In genomic region chr3L:3083329-3084083, dm6 we compare ENCODE assay signal across 5 fruit fly cellular contexts.
TF ChIP-seq lines count a peak whose summit lies in the region.

No protein-coding gene starts in this region.

- no peak for TF ChIP-seq CTCF in whole organism, embryonic (GFP tag; optimal IDR thresholded peaks at IDR 0.05; lab: Kevin White, UChicago)

TF ChIP-seq in whole organism, adult, 20 proteins besides CTCF, POLR2A, EP300 and RAD21:
- TF ChIP-seq CG5204 (GFP tag; optimal IDR thresholded peaks at IDR 0.05; lab: Kevin White, UChicago) (no peak), ovo (GFP tag; optimal IDR thresholded peaks at IDR 0.05; lab: Kevin White, UChicago) (no peak), cic (GFP tag; optimal IDR thresholded peaks at IDR 0.05; lab: Kevin White, UChicago) (peak; percentile 82), CG14711 (tag; optimal IDR thresholded peaks at IDR 0.05; lab: Kevin White, UChicago) (no peak), kay (GFP tag; lab: Kevin White, UChicago; ENCODE audit: borderline replicate concordance) (peak; percentile 71), Clk (GFP tag; optimal IDR thresholded peaks at IDR 0.05; lab: Kevin White, UChicago) (no peak), CG12768 (GFP tag; optimal IDR thresholded peaks at IDR 0.05; lab: Kevin White, UChicago) (peak; percentile 12), CG7101 (tag; optimal IDR thresholded peaks at IDR 0.05; lab: Kevin White, UChicago) (peak; percentile 7), Mnt (GFP tag; optimal IDR thresholded peaks at IDR 0.05; lab: Kevin White, UChicago) (no peak), CG7045 (GFP tag; optimal IDR thresholded peaks at IDR 0.05; lab: Kevin White, UChicago) (no peak), cnc (optimal IDR thresholded peaks at IDR 0.05; lab: Kevin White, UChicago) (no peak)

TF ChIP-seq in whole organism, embryonic, 481 proteins besides CTCF, POLR2A, EP300 and RAD21 (continues in another document):
- TF ChIP-seq CG8089 (GFP tag; optimal IDR thresholded peaks at IDR 0.05; lab: Kevin White, UChicago), result peak; percentile 74
- TF ChIP-seq Mes4 (GFP tag; optimal IDR thresholded peaks at IDR 0.05; lab: Kevin White, UChicago), result peak; percentile 50
- TF ChIP-seq jumu (GFP tag; optimal IDR thresholded peaks at IDR 0.05; lab: Kevin White, UChicago), result no peak
- TF ChIP-seq sens (GFP tag; lab: Kevin White, UChicago), result peak; percentile 82
- TF ChIP-seq CG7928 (GFP tag; optimal IDR thresholded peaks at IDR 0.05; lab: Kevin White, UChicago), result no peak
- peak; percentile 70 for TF ChIP-seq CG15696 (tag; optimal IDR thresholded peaks at IDR 0.05; lab: Kevin White, UChicago)
- TF ChIP-seq pfk (GFP tag; optimal IDR thresholded peaks at IDR 0.05; lab: Kevin White, UChicago), result peak; percentile 16
- TF ChIP-seq CG2875 (GFP tag; optimal IDR thresholded peaks at IDR 0.05; lab: Kevin White, UChicago), result peak; percentile 81
- peak; percentile 3 for TF ChIP-seq CG8944 (GFP tag; optimal IDR thresholded peaks at IDR 0.05; lab: Kevin White, UChicago)
- TF ChIP-seq Adf1 (GFP tag; IDR thresholded peaks at IDR 0.05; lab: Robert Waterston, UW), result peak; percentile 56; the same call in 1 of the 2 replicates
- no peak for TF ChIP-seq ase (GFP tag; IDR thresholded peaks at IDR 0.05; lab: Robert Waterston, UW)
- TF ChIP-seq mirr (GFP tag; optimal IDR thresholded peaks at IDR 0.05; lab: Kevin White, UChicago), result peak; percentile 87
- no peak for TF ChIP-seq fu2 (GFP tag; optimal IDR thresholded peaks at IDR 0.05; lab: Kevin White, UChicago)
- TF ChIP-seq lov (optimal IDR thresholded peaks at IDR 0.05; lab: Kevin White, UChicago), result no peak
- TF ChIP-seq lov (GFP tag; IDR thresholded peaks at IDR 0.05; lab: Robert Waterston, UW), result no peak
- peak; percentile 33 for TF ChIP-seq CG12236 (GFP tag; optimal IDR thresholded peaks at IDR 0.05; lab: Kevin White, UChicago)
- no peak for TF ChIP-seq cas (GFP tag; IDR thresholded peaks at IDR 0.05; lab: Robert Waterston, UW)
- peak; percentile 54 for TF ChIP-seq org-1 (GFP tag; optimal IDR thresholded peaks at IDR 0.05; lab: Kevin White, UChicago)
- no peak for TF ChIP-seq Doc3 (GFP tag; IDR thresholded peaks at IDR 0.05; lab: Robert Waterston, UW; ENCODE audit: partially characterized antibody)
- no peak for TF ChIP-seq Dip3 (GFP tag; optimal IDR thresholded peaks at IDR 0.05; lab: Kevin White, UChicago)
- TF ChIP-seq CG18764 (GFP tag; optimal IDR thresholded peaks at IDR 0.05; lab: Kevin White, UChicago), result peak; percentile 36

TF ChIP-seq in whole organism, prepupa, 60 proteins besides CTCF, POLR2A, EP300 and RAD21:
- TF ChIP-seq Sox15 (GFP tag; optimal IDR thresholded peaks at IDR 0.05; lab: Kevin White, UChicago) (no peak), vri (GFP tag; optimal IDR thresholded peaks at IDR 0.05; lab: Kevin White, UChicago) (peak; percentile 48), CG6792 (GFP tag; optimal IDR thresholded peaks at IDR 0.05; lab: Kevin White, UChicago) (no peak), fd59A (GFP tag; optimal IDR thresholded peaks at IDR 0.05; lab: Kevin White, UChicago) (no peak), Eip78C (GFP tag; lab: Kevin White, UChicago) (no peak), net (GFP tag; optimal IDR thresholded peaks at IDR 0.05; lab: Kevin White, UChicago) (no peak), Met (GFP tag; optimal IDR thresholded peaks at IDR 0.05; lab: Kevin White, UChicago) (no peak), fkh (GFP tag; optimal IDR thresholded peaks at IDR 0.05; lab: Kevin White, UChicago) (peak; percentile 92), CG3919 (GFP tag; optimal IDR thresholded peaks at IDR 0.05; lab: Kevin White, UChicago) (no peak)

TF ChIP-seq in whole organism, pupa, 21 proteins besides CTCF, POLR2A, EP300 and RAD21:
- TF ChIP-seq EcR (GFP tag; optimal IDR thresholded peaks at IDR 0.05; lab: Kevin White, UChicago) (no peak), CG8159 (tag; optimal IDR thresholded peaks at IDR 0.05; lab: Kevin White, UChicago) (no peak), Pif1B (GFP tag; optimal IDR thresholded peaks at IDR 0.05; lab: Kevin White, UChicago) (no peak), Ets98B (GFP tag; IDR thresholded peaks at IDR 0.05; lab: Robert Waterston, UW) (0 out of 2 replicates have a peak, but pooled peaks have one; percentile 21), rn (GFP tag; IDR thresholded peaks at IDR 0.05; lab: Robert Waterston, UW) (no peak)

TF ChIP-seq in whole organism, wandering third instar larva, 38 proteins besides CTCF, POLR2A, EP300 and RAD21:
- peak; percentile 35 for TF ChIP-seq Hr83 (GFP tag; optimal IDR thresholded peaks at IDR 0.05; lab: Kevin White, UChicago; ENCODE audit: poor library complexity, severe bottlenecking)
- no peak for TF ChIP-seq brk (GFP tag; optimal IDR thresholded peaks at IDR 0.05; lab: Kevin White, UChicago)
- TF ChIP-seq h (GFP tag; optimal IDR thresholded peaks at IDR 0.05; lab: Kevin White, UChicago), result peak; percentile 35
- peak; percentile 18 for TF ChIP-seq br (GFP tag; optimal IDR thresholded peaks at IDR 0.05; lab: Kevin White, UChicago)
- no peak for TF ChIP-seq woc (GFP tag; optimal IDR thresholded peaks at IDR 0.05; lab: Kevin White, UChicago)
- no peak for TF ChIP-seq Mio (GFP tag; optimal IDR thresholded peaks at IDR 0.05; lab: Kevin White, UChicago)
- no peak for TF ChIP-seq CG32264 (GFP tag; optimal IDR thresholded peaks at IDR 0.05; lab: Kevin White, UChicago)
- TF ChIP-seq lola (GFP tag; optimal IDR thresholded peaks at IDR 0.05; lab: Kevin White, UChicago), result no peak
- no peak for TF ChIP-seq jim (GFP tag; optimal IDR thresholded peaks at IDR 0.05; lab: Kevin White, UChicago)
- no peak for TF ChIP-seq Myc (optimal IDR thresholded peaks at IDR 0.05; lab: Kevin White, UChicago)
- TF ChIP-seq psq (GFP tag; optimal IDR thresholded peaks at IDR 0.05; lab: Kevin White, UChicago), result no peak
- TF ChIP-seq usp (GFP tag; optimal IDR thresholded peaks at IDR 0.05; lab: Kevin White, UChicago), result no peak
- no peak for TF ChIP-seq Dif (GFP tag; optimal IDR thresholded peaks at IDR 0.05; lab: Kevin White, UChicago; ENCODE audit: partially characterized antibody)
- peak; percentile 38 for TF ChIP-seq OdsH (GFP tag; optimal IDR thresholded peaks at IDR 0.05; lab: Kevin White, UChicago)
- no peak for TF ChIP-seq CrebA (GFP tag; optimal IDR thresholded peaks at IDR 0.05; lab: Kevin White, UChicago; ENCODE audit: borderline replicate concordance)
- TF ChIP-seq pan (optimal IDR thresholded peaks at IDR 0.05; lab: Kevin White, UChicago), result no peak
- TF ChIP-seq sage (GFP tag; optimal IDR thresholded peaks at IDR 0.05; lab: Kevin White, UChicago), result no peak
- TF ChIP-seq rgr (GFP tag; optimal IDR thresholded peaks at IDR 0.05; lab: Kevin White, UChicago), result peak; percentile 27
- no peak for TF ChIP-seq Rel (GFP tag; optimal IDR thresholded peaks at IDR 0.05; lab: Kevin White, UChicago)
- peak; percentile 79 for TF ChIP-seq Rel (tag; optimal IDR thresholded peaks at IDR 0.05; lab: Kevin White, UChicago)
- no peak for TF ChIP-seq Hr78 (GFP tag; optimal IDR thresholded peaks at IDR 0.05; lab: Kevin White, UChicago)
- no peak for TF ChIP-seq Sp1 (GFP tag; optimal IDR thresholded peaks at IDR 0.05; lab: Kevin White, UChicago)
